Worm (Caenorhabditis elegans) whole organism, early embryonic: ENCODE results near the gene F02D8.9.

ENCODE experiments used
- ceh-36 ChIP-seq: sonication (generic microtip); optimal IDR thresholded peaks from 2 replicates; lab custom pipeline; 2016; ENCODE audit warnings: missing genetic modification characterization, inconsistent platforms, missing compliant biosample characterization
- tbx-37 ChIP-seq: fragments of 200-800 bp; sonication (Bioruptor generic); conservative IDR thresholded peaks from 2 replicates; pipeline ENCODE4 v1.3.6; 2022; ENCODE audit warnings: missing genetic modification reagents, missing genetic modification characterization, missing compliant biosample characterization

DNA sequence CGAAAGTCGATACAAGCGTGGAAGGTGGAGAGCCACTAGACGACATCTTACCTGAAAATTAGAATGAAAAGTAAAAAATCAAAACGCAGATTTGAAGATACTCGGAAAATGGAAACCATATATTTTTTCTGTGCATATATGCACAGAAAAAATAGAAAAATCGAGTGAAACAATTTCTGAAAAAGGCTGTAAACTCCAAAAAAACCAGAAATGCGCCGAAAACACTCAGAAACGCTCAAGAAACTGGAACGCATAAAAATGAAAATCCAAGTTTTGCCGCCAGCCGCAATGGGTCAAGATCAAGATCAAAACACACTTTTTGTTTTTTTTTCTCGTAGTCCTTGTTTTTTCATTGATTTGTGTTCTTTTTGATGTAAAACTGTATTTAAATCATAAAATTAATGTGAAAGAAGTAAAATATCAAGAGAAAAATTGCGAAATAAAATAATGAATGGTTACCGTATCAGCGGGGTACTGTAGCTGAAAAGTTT, 37.1 kb upstream of the F02D8.9 start, which contains the start of gene T01C3.3:
- TF ChIP-seq ceh-36 (tag; lab: Kevin White, UChicago) (no peak), tbx-37 (GFP tag; lab: Robert Waterston, UW) (no peak)
